Worm (Caenorhabditis elegans): ENCODE data around the gene Y9C2UA.1.
A peak's percentile ranks its signal among the peaks of the same experiment; 100 is the strongest.

Gene Y9C2UA.1

ce11 chrII:9097302-9097701 lies 42.1 kb upstream of the Y9C2UA.1 start:
- TF ChIP-seq aha-1 (tag) (peak; percentile 91), hif-1 (tag; optimal IDR thresholded peaks at IDR 0.05) (no peak)

ce11 chrII:9098505-9098904 lies 40.9 kb upstream of the Y9C2UA.1 start, which contains the start of gene clh-5:
TSS of gene clh-5 (minus strand) at chrII:9098605.
- TF ChIP-seq spr-1 (tag; optimal IDR thresholded peaks at IDR 0.05) (no peak), lir-3 (tag; optimal IDR thresholded peaks at IDR 0.05) (no peak), daf-8 (GFP tag; IDR thresholded peaks at IDR 0.05) (no peak)

ce11 chrII:9099017-9099416 lies 40.4 kb upstream of the Y9C2UA.1 start, which contains the start of gene T24H10.1:
TSS of gene T24H10.1 (plus strand) at chrII:9099371.
- TF ChIP-seq zag-1 (tag; optimal IDR thresholded peaks at IDR 0.05) (no peak), ZK546.5 (tag; optimal IDR thresholded peaks at IDR 0.05) (no peak), nhr-76 (tag; optimal IDR thresholded peaks at IDR 0.05) (no peak), nhr-111 (GFP tag; optimal IDR thresholded peaks at IDR 0.05) (no peak), unc-39 (tag; optimal IDR thresholded peaks at IDR 0.05) (no peak), nhr-48 (tag; optimal IDR thresholded peaks at IDR 0.05) (peak; percentile 56), lin-15B (tag; optimal IDR thresholded peaks at IDR 0.05) (no peak), skn-1 (tag; optimal IDR thresholded peaks at IDR 0.05) (no peak), dmd-6 (GFP tag; IDR thresholded peaks at IDR 0.05) (peak; percentile 65), nhr-237 (tag; optimal IDR thresholded peaks at IDR 0.05) (no peak), unc-62 (GFP tag; optimal IDR thresholded peaks at IDR 0.05 in 1 of 2) (peak in 1 of 2 experiments; percentile 96), unc-62 (tag; optimal IDR thresholded peaks at IDR 0.05) (no peak), ceh-82 (tag; optimal IDR thresholded peaks at IDR 0.05) (no peak), mdt-29 (GFP tag; IDR thresholded peaks at IDR 0.05) (no peak), spr-3 (GFP tag; optimal IDR thresholded peaks at IDR 0.05) (no peak), rbr-2 (tag; optimal IDR thresholded peaks at IDR 0.05) (peak; percentile 71), zfp-3 (GFP tag; conservative IDR thresholded peaks at IDR 0.05) (no peak), fkh-10 (GFP tag; optimal IDR thresholded peaks at IDR 0.05) (no peak), Y5F2A.4 (GFP tag; optimal IDR thresholded peaks at IDR 0.05) (no peak), ceh-62 (tag; optimal IDR thresholded peaks at IDR 0.05) (no peak), dmd-9 (GFP tag; IDR thresholded peaks at IDR 0.05) (no peak), Y75B8A.6 (GFP tag; IDR thresholded peaks at IDR 0.05) (no peak), lin-1 (GFP tag; IDR thresholded peaks at IDR 0.05) (no peak), lin-38 (GFP tag; IDR thresholded peaks at IDR 0.05) (peak; percentile 79), ceh-44 (GFP tag; IDR thresholded peaks at IDR 0.05) (no peak), egl-43 (GFP tag; IDR thresholded peaks at IDR 0.05) (no peak), daf-8 (GFP tag; IDR thresholded peaks at IDR 0.05) (no peak), mdl-1 (tag; optimal IDR thresholded peaks at IDR 0.05) (no peak), nhr-77 (tag; optimal IDR thresholded peaks at IDR 0.05) (peak; percentile 19), F44E2.7 (GFP tag; IDR thresholded peaks at IDR 0.05) (no peak), ces-1 (GFP tag; optimal IDR thresholded peaks at IDR 0.05) (no peak), duxl-1 (tag; optimal IDR thresholded peaks at IDR 0.05; ENCODE audit: poor library complexity) (no peak), nhr-6 (tag; optimal IDR thresholded peaks at IDR 0.05) (peak; percentile 37), egl-27 (tag; optimal IDR thresholded peaks at IDR 0.05) (no peak), fos-1 (tag; optimal IDR thresholded peaks at IDR 0.05) (no peak), F37D6.2 (tag; optimal IDR thresholded peaks at IDR 0.05) (peak; percentile 48), sdz-12 (GFP tag; optimal IDR thresholded peaks at IDR 0.05) (no peak), lin-39 (tag; optimal IDR thresholded peaks at IDR 0.05) (no peak), mxl-2 (GFP tag; conservative IDR thresholded peaks at IDR 0.05) (no peak), arid-1 (GFP tag; conservative IDR thresholded peaks at IDR 0.05) (peak; percentile 44; the same call in 1 of the 2 replicates), ZK337.2 (GFP tag; IDR thresholded peaks at IDR 0.05) (no peak), dmd-8 (GFP tag; IDR thresholded peaks at IDR 0.05) (no peak), zip-2 (tag; optimal IDR thresholded peaks at IDR 0.05) (no peak), pha-4 (GFP tag; IDR thresholded peaks at IDR 0.05) (no peak), pha-4 (tag; optimal IDR thresholded peaks at IDR 0.05) (peak; percentile 15), dve-1 (tag; optimal IDR thresholded peaks at IDR 0.05; ENCODE audit: insufficient read depth) (peak; percentile 61)
